Worm (Caenorhabditis elegans): ENCODE measurements around the gene aakg-5.

DNA sequence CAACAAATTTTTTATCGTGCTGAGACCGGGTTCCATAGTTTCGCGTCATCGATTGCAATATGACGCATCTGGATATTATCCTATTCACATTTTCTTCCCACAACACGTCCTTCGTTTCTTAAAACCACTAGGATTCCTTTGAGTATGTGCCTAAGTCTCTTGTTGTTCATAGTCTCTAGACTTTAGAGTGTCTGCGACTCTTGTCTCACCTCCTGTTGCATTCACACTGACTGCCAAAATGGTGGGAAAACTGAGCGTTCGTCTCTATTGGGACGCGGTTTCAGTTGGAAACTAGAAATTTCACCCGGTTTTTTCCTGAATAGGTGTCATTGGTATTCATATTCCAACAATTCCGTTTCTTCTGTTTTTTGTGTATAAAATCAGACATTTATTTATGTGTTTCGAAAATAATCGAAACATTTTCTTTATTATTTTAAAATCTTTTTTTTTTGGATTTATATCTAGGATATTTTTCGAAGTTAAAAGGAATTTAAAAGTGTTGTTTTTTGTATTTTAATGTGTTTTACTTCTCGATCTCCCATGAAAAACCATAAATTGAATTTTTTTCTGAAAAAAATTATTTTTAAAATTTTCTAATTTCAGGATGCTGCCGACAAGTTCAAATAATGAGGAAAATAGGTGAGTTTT lies 53.2 kb downstream of the aakg-5 start, which contains the start of gene C05C10.2:
- TF ChIP-seq T23F11.4 (GFP tag; optimal IDR thresholded peaks at IDR 0.05) (no peak), ceh-31 (tag; optimal IDR thresholded peaks at IDR 0.05) (no peak), ceh-9 (tag; optimal IDR thresholded peaks at IDR 0.05) (no peak), pha-2 (tag; optimal IDR thresholded peaks at IDR 0.05) (no peak), mec-3 (tag; optimal IDR thresholded peaks at IDR 0.05; ENCODE audit: borderline replicate concordance) (no peak), ceh-6 (GFP tag; optimal IDR thresholded peaks at IDR 0.05) (no peak), nhr-11 (tag; optimal IDR thresholded peaks at IDR 0.05) (no peak), pqm-1 (tag; optimal IDR thresholded peaks at IDR 0.05) (no peak), ceh-14 (tag; optimal IDR thresholded peaks at IDR 0.05) (no peak), rnt-1 (tag; optimal IDR thresholded peaks at IDR 0.05) (no peak), eyg-1 (tag; optimal IDR thresholded peaks at IDR 0.05) (no peak), fkh-6 (tag; optimal IDR thresholded peaks at IDR 0.05) (no peak)

All from whole organism, late embryonic.